Fruit fly (Drosophila melanogaster) whole organism, embryonic: ENCODE measurements around the gene CG33090.

Experiments
- Aef1 ChIP-seq: fragments of 200-800 bp; sonication (Bioruptor generic); IDR thresholded peaks from 3 replicates; pipeline ENCODE4 v1.3.6; 2022; ENCODE audit warnings: missing biosample characterization, missing genetic modification characterization
- CG10431 ChIP-seq: fragments of 200-800 bp; sonication (Bioruptor generic); optimal IDR thresholded peaks from 3 replicates; lab custom pipeline; 2018; ENCODE audit warnings: missing biosample characterization, mild to moderate bottlenecking, missing genetic modification characterization
- CG11085 ChIP-seq: fragments of 200-800 bp; sonication (Bioruptor generic); IDR thresholded peaks from 2 replicates; pipeline ENCODE4 v1.3.6; 2022; ENCODE audit warnings: missing biosample characterization, missing genetic modification characterization
- CG11247 ChIP-seq: fragments of 200-800 bp; sonication (Bioruptor generic); IDR thresholded peaks from 2 replicates; pipeline ENCODE4 v1.3.6; 2022; ENCODE audit warnings: missing biosample characterization, missing genetic modification characterization
- CG11504 ChIP-seq: fragments of 200-800 bp; sonication (Bioruptor generic); optimal IDR thresholded peaks from 3 replicates; lab custom pipeline; 2019; ENCODE audit warnings: missing biosample characterization, mild to moderate bottlenecking, missing genetic modification characterization, moderate library complexity
- CG14710 ChIP-seq: fragments of 200-800 bp; sonication (Bioruptor generic); optimal IDR thresholded peaks from 3 replicates; lab custom pipeline; 2019; ENCODE audit warnings: missing biosample characterization, mild to moderate bottlenecking, missing genetic modification characterization, moderate library complexity
- CG16815 ChIP-seq: fragments of 200-800 bp; sonication (Bioruptor generic); optimal IDR thresholded peaks from 3 replicates; lab custom pipeline; 2017; ENCODE audit warnings: missing biosample characterization, mild to moderate bottlenecking, missing genetic modification characterization
- CG16863 ChIP-seq: fragments of 200-800 bp; sonication (Bioruptor generic); optimal IDR thresholded peaks from 3 replicates; lab custom pipeline; 2016; ENCODE audit warnings: missing biosample characterization, missing genetic modification characterization
- CG17328 ChIP-seq: fragments of 200-800 bp; sonication (Bioruptor generic); IDR thresholded peaks from 2 replicates; pipeline ENCODE4 v1.3.6; 2022; ENCODE audit warnings: missing biosample characterization, missing genetic modification characterization
- CG3163 ChIP-seq: fragments of 200-800 bp; sonication (Bioruptor generic); optimal IDR thresholded peaks from 3 replicates; lab custom pipeline; 2016; ENCODE audit warnings: missing biosample characterization, missing genetic modification characterization
- CG3281 ChIP-seq: fragments of 200-800 bp; sonication (Bioruptor generic); optimal IDR thresholded peaks from 3 replicates; lab custom pipeline; 2017; ENCODE audit warnings: missing biosample characterization, mild to moderate bottlenecking, missing genetic modification characterization
- CG6765 ChIP-seq: fragments of 200-800 bp; sonication (Bioruptor generic); optimal IDR thresholded peaks from 3 replicates; lab custom pipeline; 2017; ENCODE audit warnings: missing biosample characterization, mild to moderate bottlenecking, missing genetic modification characterization
- CG7963 ChIP-seq: fragments of 200-800 bp; sonication (Bioruptor generic); IDR thresholded peaks from 3 replicates; pipeline ENCODE4 v1.3.6; 2022; ENCODE audit warnings: missing biosample characterization, missing genetic modification characterization; ENCODE audit not compliant: partially characterized antibody
- CG8089 ChIP-seq: fragments of 200-800 bp; sonication (Bioruptor generic); optimal IDR thresholded peaks from 3 replicates; lab custom pipeline; 2016; ENCODE audit warnings: missing biosample characterization, missing genetic modification characterization
- CG8478 ChIP-seq: fragments of >200 bp; optimal IDR thresholded peaks from 2 replicates; lab custom pipeline; 2018
- CrebB ChIP-seq: fragments of 200-800 bp; sonication (Bioruptor generic); optimal IDR thresholded peaks from 3 replicates; lab custom pipeline; 2018; ENCODE audit warnings: missing biosample characterization, mild to moderate bottlenecking, missing genetic modification characterization
- D19B ChIP-seq: fragments of 200-800 bp; sonication (Bioruptor generic); optimal IDR thresholded peaks from 2 replicates; lab custom pipeline; 2017; ENCODE audit warnings: missing biosample characterization, mild to moderate bottlenecking, missing genetic modification characterization
- Gsc ChIP-seq: fragments of 200-800 bp; sonication (Bioruptor generic); IDR thresholded peaks from 2 replicates; pipeline ENCODE4 v1.3.6; 2022; ENCODE audit warnings: missing biosample characterization, missing genetic modification characterization
- HLH54F ChIP-seq: fragments of 200-800 bp; sonication (Bioruptor generic); optimal IDR thresholded peaks from 3 replicates; lab custom pipeline; 2016; ENCODE audit warnings: missing biosample characterization, missing genetic modification characterization
- Hand ChIP-seq: fragments of 200-800 bp; sonication (Bioruptor generic); optimal IDR thresholded peaks from 2 replicates; lab custom pipeline; 2017; ENCODE audit warnings: mild to moderate bottlenecking, missing biosample characterization, missing genetic modification reagents, missing genetic modification characterization
- Jarid2 ChIP-seq: fragments of 200-800 bp; sonication (Bioruptor generic); optimal IDR thresholded peaks from 3 replicates; lab custom pipeline; 2017; ENCODE audit warnings: mild to moderate bottlenecking, missing biosample characterization, missing genetic modification reagents, missing genetic modification characterization
- MESR4 ChIP-seq: fragments of 200-800 bp; sonication (Bioruptor generic); optimal IDR thresholded peaks from 2 replicates; lab custom pipeline; 2018; ENCODE audit warnings: missing biosample characterization, mild to moderate bottlenecking, missing genetic modification characterization, moderate library complexity
- Meics ChIP-seq: fragments of 200-800 bp; sonication (Bioruptor generic); optimal IDR thresholded peaks from 2 replicates; lab custom pipeline; 2017; ENCODE audit warnings: missing biosample characterization, mild to moderate bottlenecking, missing genetic modification characterization
- Mes4 ChIP-seq: fragments of 200-800 bp; sonication (Bioruptor generic); optimal IDR thresholded peaks from 2 replicates; lab custom pipeline; 2016; ENCODE audit warnings: missing biosample characterization, missing genetic modification characterization
- NK7.1 ChIP-seq: fragments of 200-800 bp; sonication (Bioruptor generic); optimal IDR thresholded peaks from 3 replicates; lab custom pipeline; 2016; ENCODE audit warnings: missing biosample characterization, missing genetic modification characterization
- Oli ChIP-seq: fragments of 200-800 bp; sonication (Bioruptor generic); optimal IDR thresholded peaks from 2 replicates; lab custom pipeline; 2018; ENCODE audit warnings: missing biosample characterization, mild to moderate bottlenecking, missing genetic modification characterization, moderate library complexity
- Ravus ChIP-seq: fragments of 200-800 bp; sonication (Bioruptor generic); IDR thresholded peaks from 2 replicates; pipeline ENCODE4 v1.3.6; 2022; ENCODE audit warnings: missing biosample characterization, missing genetic modification characterization
- Scr ChIP-seq: fragments of 200-800 bp; sonication (Bioruptor generic); IDR thresholded peaks from 2 replicates; pipeline ENCODE4 v1.3.6; 2022; ENCODE audit warnings: missing biosample characterization, missing genetic modification characterization; ENCODE audit not compliant: partially characterized antibody
- Ssrp ChIP-seq: fragments of 200-800 bp; sonication (Bioruptor generic); optimal IDR thresholded peaks from 2 replicates; lab custom pipeline; 2018; ENCODE audit warnings: missing biosample characterization, mild to moderate bottlenecking, missing genetic modification characterization, moderate library complexity
- Xrp1 ChIP-seq: fragments of 200-800 bp; sonication (Bioruptor generic); IDR thresholded peaks from 2 replicates; pipeline ENCODE4 v1.3.6; 2022; ENCODE audit warnings: missing biosample characterization, missing genetic modification characterization
- al ChIP-seq: fragments of 200-800 bp; sonication (Bioruptor generic); IDR thresholded peaks from 2 replicates; pipeline ENCODE4 v1.3.6; 2022; ENCODE audit warnings: missing biosample characterization, missing genetic modification characterization
- ara ChIP-seq: fragments of 200-800 bp; sonication (Bioruptor generic); IDR thresholded peaks from 2 replicates; pipeline ENCODE4 v1.3.6; 2022; ENCODE audit warnings: missing biosample characterization, missing genetic modification characterization
- bigmax ChIP-seq: fragments of 200-800 bp; sonication (Bioruptor generic); optimal IDR thresholded peaks from 2 replicates; lab custom pipeline; 2018; ENCODE audit warnings: missing biosample characterization, mild to moderate bottlenecking, missing genetic modification characterization
- bowl ChIP-seq: fragments of 200-800 bp; sonication (Bioruptor generic); IDR thresholded peaks from 2 replicates; pipeline ENCODE4 v1.3.6; 2022; ENCODE audit warnings: missing biosample characterization, missing genetic modification characterization
- cg ChIP-seq: fragments of 200-800 bp; sonication (Bioruptor generic); optimal IDR thresholded peaks from 3 replicates; lab custom pipeline; 2019; ENCODE audit warnings: missing biosample characterization, mild to moderate bottlenecking, missing genetic modification characterization, moderate library complexity
- cwo ChIP-seq: fragments of 200-800 bp; sonication (Bioruptor generic); optimal IDR thresholded peaks from 3 replicates; lab custom pipeline; 2017; ENCODE audit warnings: missing biosample characterization, missing genetic modification characterization, mild to moderate bottlenecking, moderate library complexity, missing genetic modification reagents
- dmrt99B ChIP-seq: fragments of 200-800 bp; sonication (Bioruptor generic); optimal IDR thresholded peaks from 2 replicates; lab custom pipeline; 2018; ENCODE audit warnings: missing biosample characterization, mild to moderate bottlenecking, missing genetic modification characterization, moderate library complexity
- en ChIP-seq: fragments of 200-800 bp; sonication (Bioruptor generic); optimal IDR thresholded peaks from 2 replicates; lab custom pipeline; 2016; ENCODE audit warnings: missing biosample characterization, missing genetic modification characterization
- ewg ChIP-seq: fragments of 200-800 bp; sonication (Bioruptor generic); optimal IDR thresholded peaks from 3 replicates; lab custom pipeline; 2017; ENCODE audit warnings: mild to moderate bottlenecking, missing biosample characterization, missing genetic modification reagents, missing genetic modification characterization
- fd96Cb ChIP-seq: fragments of 200-800 bp; sonication (Bioruptor generic); optimal IDR thresholded peaks from 2 replicates; lab custom pipeline; 2018; ENCODE audit warnings: missing biosample characterization, mild to moderate bottlenecking, missing genetic modification characterization, moderate library complexity
- gsb-n ChIP-seq: fragments of 200-800 bp; sonication (Bioruptor generic); optimal IDR thresholded peaks from 3 replicates; lab custom pipeline; 2018; ENCODE audit warnings: missing biosample characterization, mild to moderate bottlenecking, missing genetic modification characterization
- h ChIP-seq: fragments of >200 bp; optimal IDR thresholded peaks from 2 replicates; lab custom pipeline; 2017
- insv ChIP-seq, 2 experiments: fragments of 200-800 bp; sonication (Bioruptor generic); optimal IDR thresholded peaks; 3 replicates each; lab custom pipeline; 2016 to 2018; ENCODE audit warnings: missing biosample characterization in 2 of 2, missing genetic modification characterization in 2 of 2
- nerfin-2 ChIP-seq: fragments of 200-800 bp; sonication (Bioruptor generic); IDR thresholded peaks from 2 replicates; pipeline ENCODE4 v1.3.6; 2022; ENCODE audit warnings: missing biosample characterization, missing genetic modification characterization; ENCODE audit not compliant: partially characterized antibody
- pzg ChIP-seq: fragments of 200-800 bp; sonication (Bioruptor generic); optimal IDR thresholded peaks from 3 replicates; lab custom pipeline; 2018; ENCODE audit warnings: missing biosample characterization, mild to moderate bottlenecking, missing genetic modification characterization, moderate library complexity
- shn ChIP-seq: fragments of 200-800 bp; sonication (Bioruptor generic); optimal IDR thresholded peaks from 3 replicates; lab custom pipeline; 2016; ENCODE audit warnings: missing biosample characterization, missing genetic modification characterization
- sisA ChIP-seq: fragments of 200-800 bp; sonication (Bioruptor generic); IDR thresholded peaks from 2 replicates; pipeline ENCODE4 v1.3.6; 2022; ENCODE audit warnings: missing biosample characterization, missing genetic modification characterization
- trem ChIP-seq: fragments of 200-800 bp; optimal IDR thresholded peaks from 3 replicates; lab custom pipeline; 2019; ENCODE audit warnings: missing biosample characterization, mild to moderate bottlenecking, missing genetic modification characterization, moderate library complexity
- vnd ChIP-seq: fragments of 200-800 bp; sonication (Bioruptor generic); IDR thresholded peaks from 3 replicates; pipeline ENCODE4 v1.3.6; 2022; ENCODE audit warnings: missing biosample characterization, missing genetic modification characterization; ENCODE audit not compliant: partially characterized antibody
- vvl ChIP-seq: fragments of 200-800 bp; sonication (Bioruptor generic); IDR thresholded peaks from 2 replicates; pipeline ENCODE4 v1.3.6; 2022; ENCODE audit warnings: missing biosample characterization, missing genetic modification characterization
- zen ChIP-seq: fragments of 200-800 bp; sonication (Bioruptor generic); optimal IDR thresholded peaks from 3 replicates; lab custom pipeline; 2018; ENCODE audit warnings: missing biosample characterization, mild to moderate bottlenecking, missing genetic modification characterization, moderate library complexity

CG33090 gene

DNA sequence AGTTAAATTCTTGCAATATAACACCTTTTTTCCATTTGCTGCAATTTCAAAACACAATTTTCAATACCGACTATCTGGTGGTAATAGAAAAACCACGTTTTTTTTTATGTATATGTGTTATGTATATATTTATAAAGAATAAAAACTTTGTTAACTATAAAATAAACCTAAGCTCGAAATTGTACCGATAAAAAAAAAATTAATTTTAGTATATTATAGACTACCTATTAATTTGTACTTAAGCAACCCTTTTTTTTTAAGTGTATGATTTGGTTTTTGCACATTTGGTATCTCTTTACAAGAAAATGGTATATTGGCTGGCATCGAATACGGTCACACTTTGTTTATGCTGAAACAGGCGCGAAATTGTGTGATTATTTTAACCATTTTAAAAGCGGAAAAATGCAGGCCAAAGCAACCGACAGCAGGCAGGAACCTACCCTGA, 27.8 kb downstream of the CG33090 start, which contains the start of gene spel1 (continued):
- TF ChIP-seq CG10431 (no peak), fd96Cb (tag; lab: Kevin White, UChicago) (peak; percentile 77), CG11085 (GFP tag; lab: Robert Waterston, UW) (peak; percentile 72), CG17328 (peak; percentile 83), zen (tag; lab: Kevin White, UChicago) (peak; percentile 80), CG14710 (tag; lab: Kevin White, UChicago) (peak; percentile 87), cg (no peak), Xrp1 (GFP tag; lab: Robert Waterston, UW) (peak; percentile 91), vnd (no peak), Mes4 (no peak), MESR4 (GFP tag; lab: Kevin White, UChicago) (peak; percentile 36), CG7963 (GFP tag; lab: Robert Waterston, UW) (no peak), HLH54F (GFP tag; lab: Kevin White, UChicago) (no peak), bowl (GFP tag; lab: Robert Waterston, UW) (0 out of 2 replicates have a peak, but pooled peaks have one; percentile 36), ara (peak; percentile 81), cwo (GFP tag; lab: Kevin White, UChicago) (peak; percentile 53), Ravus (GFP tag; lab: Robert Waterston, UW) (peak; percentile 18), CG11504 (peak; percentile 89), CrebB (tag; lab: Kevin White, UChicago) (peak; percentile 62), Jarid2 (GFP tag; lab: Kevin White, UChicago) (no peak), Ssrp (tag; lab: Kevin White, UChicago) (peak; percentile 81), Meics (peak; percentile 83), gsb-n (tag; lab: Kevin White, UChicago) (peak; percentile 76), Aef1 (peak; percentile 72), trem (peak; percentile 78), Gsc (GFP tag; lab: Robert Waterston, UW) (no peak), CG16815 (peak; percentile 31), CG8478 (no peak), Oli (tag; lab: Kevin White, UChicago) (peak; percentile 75), CG3281 (peak; percentile 80), Hand (GFP tag; lab: Kevin White, UChicago) (no peak), nerfin-2 (GFP tag; lab: Robert Waterston, UW) (no peak), vvl (GFP tag; lab: Robert Waterston, UW) (peak; percentile 91), al (peak; percentile 65), ewg (GFP tag; lab: Kevin White, UChicago) (peak; percentile 34), CG3163 (GFP tag; lab: Kevin White, UChicago) (no peak), insv (GFP tag; optimal IDR thresholded peaks at IDR 0.05; lab: Kevin White, UChicago) (no peak), D19B (GFP tag; lab: Kevin White, UChicago) (peak; percentile 38), shn (GFP tag; lab: Kevin White, UChicago) (no peak), CG8089 (no peak), dmrt99B (tag; lab: Kevin White, UChicago) (peak; percentile 86), Scr (GFP tag; lab: Robert Waterston, UW) (no peak), bigmax (GFP tag; lab: Kevin White, UChicago) (no peak), CG6765 (peak; percentile 59), h (lab: Kevin White, UChicago) (no peak), pzg (peak; percentile 48), CG11247 (peak; percentile 67), sisA (GFP tag; lab: Robert Waterston, UW) (peak; percentile 72), NK7.1 (no peak), en (GFP tag; lab: Kevin White, UChicago) (no peak), CG16863 (no peak)
